Worm (Caenorhabditis elegans) whole organism, L4 larva: Measurements from ENCODE around the gene C07A4.2.

ENCODE experiments used
- D1046.2 ChIP-seq: fragments of 200-800 bp; sonication (Bioruptor generic); IDR thresholded peaks from 2 replicates; pipeline ENCODE4 v1.3.6; 2022; ENCODE audit warnings: missing genetic modification characterization, missing compliant biosample characterization
- F37D6.2 ChIP-seq: sonication (generic microtip); optimal IDR thresholded peaks from 2 replicates; lab custom pipeline; 2016; ENCODE audit warnings: mild to moderate bottlenecking, missing genetic modification characterization, missing compliant biosample characterization
- T26A8.4 ChIP-seq: fragments of 200-800 bp; sonication (Bioruptor generic); IDR thresholded peaks from 2 replicates; pipeline ENCODE4 v1.3.6; 2022; ENCODE audit warnings: missing genetic modification characterization, missing compliant biosample characterization
- Y48G9A.11 ChIP-seq: fragments of 200-800 bp; sonication (Bioruptor generic); IDR thresholded peaks from 2 replicates; pipeline ENCODE4 v1.3.6; 2022; ENCODE audit warnings: missing genetic modification reagents, missing genetic modification characterization, missing compliant biosample characterization
- Y5F2A.4 ChIP-seq: fragments of 200-800 bp; sonication (Bioruptor generic); optimal IDR thresholded peaks from 2 replicates; lab custom pipeline; 2018; ENCODE audit warnings: mild to moderate bottlenecking, missing genetic modification characterization, missing compliant biosample characterization
- aha-1 ChIP-seq: fragments of 150-350 bp; peaks from one replicate; lab custom pipeline; 2014; ENCODE audit warnings: missing biosample characterization, missing genetic modification characterization
- aly-2 ChIP-seq: sonication (generic microtip); optimal IDR thresholded peaks from 2 replicates; lab custom pipeline; 2018; ENCODE audit warnings: missing biosample characterization, missing genetic modification characterization
- ceh-82 ChIP-seq: sonication (generic microtip); optimal IDR thresholded peaks from 2 replicates; lab custom pipeline; 2017; ENCODE audit warnings: missing biosample characterization, missing genetic modification characterization
- daf-16 ChIP-seq, 3 experiments: sonication (generic microtip); optimal IDR thresholded peaks; 2 replicates each; lab custom pipeline; 2016 to 2017; ENCODE audit warnings: missing genetic modification characterization in 3 of 3, missing genetic modification reagents in 3 of 3, mild to moderate bottlenecking in 2 of 3, missing compliant biosample characterization in 2 of 3, missing biosample characterization in 1 of 3, moderate library complexity in 1 of 3
- daf-19 ChIP-seq: fragments of 200-800 bp; sonication (Bioruptor generic); conservative IDR thresholded peaks from 2 replicates; pipeline ENCODE4 v1.3.6; 2022; ENCODE audit warnings: missing genetic modification characterization, missing compliant biosample characterization
- dmd-6 ChIP-seq: fragments of 200-800 bp; sonication (Bioruptor generic); IDR thresholded peaks from 2 replicates; pipeline ENCODE4 v1.3.6; 2022; ENCODE audit warnings: missing genetic modification reagents, missing genetic modification characterization, missing compliant biosample characterization
- dve-1 ChIP-seq: sonication (generic microtip); optimal IDR thresholded peaks from 2 replicates; lab custom pipeline; 2017; ENCODE audit warnings: antibody characterized with exemption, mild to moderate bottlenecking, missing genetic modification characterization, missing compliant biosample characterization; ENCODE audit not compliant: insufficient read depth
- egl-27 ChIP-seq: sonication (generic microtip); optimal IDR thresholded peaks from 3 replicates; lab custom pipeline; 2017; ENCODE audit warnings: missing biosample characterization, missing genetic modification reagents, missing genetic modification characterization
- egl-43 ChIP-seq: fragments of 200-800 bp; sonication (Bioruptor generic); IDR thresholded peaks from 2 replicates; pipeline ENCODE4 v1.3.6; 2022; ENCODE audit warnings: missing genetic modification reagents, missing genetic modification characterization, missing compliant biosample characterization
- fkh-10 ChIP-seq: fragments of 150-350 bp; optimal IDR thresholded peaks from 2 replicates; lab custom pipeline; 2014; ENCODE audit warnings: missing biosample characterization, missing genetic modification reagents, missing genetic modification characterization
- fos-1 ChIP-seq: fragments of 150-350 bp; optimal IDR thresholded peaks from 2 replicates; lab custom pipeline; 2014; ENCODE audit warnings: missing biosample characterization, missing genetic modification characterization
- gei-8 ChIP-seq: fragments of 200-800 bp; sonication (Bioruptor generic); optimal IDR thresholded peaks from 2 replicates; lab custom pipeline; 2018; ENCODE audit warnings: mild to moderate bottlenecking, missing genetic modification characterization, missing compliant biosample characterization
- hif-1 ChIP-seq, 2 experiments: sonication (generic microtip); optimal IDR thresholded peaks; 2 replicates each; lab custom pipeline; 2016 to 2017; ENCODE audit warnings: missing compliant biosample characterization in 2 of 2, missing genetic modification characterization in 2 of 2, missing genetic modification reagents in 2 of 2, missing genotype in 2 of 2, mild to moderate bottlenecking in 1 of 2
- hlh-30 ChIP-seq: sonication (generic microtip); optimal IDR thresholded peaks from 2 replicates; lab custom pipeline; 2017; ENCODE audit warnings: antibody characterized with exemption, mild to moderate bottlenecking, missing genetic modification characterization, missing compliant biosample characterization; ENCODE audit not compliant: insufficient read depth
- hmg-1.1 ChIP-seq: fragments of 200-800 bp; sonication (Bioruptor generic); IDR thresholded peaks from 2 replicates; pipeline ENCODE4 v1.3.6; 2022; ENCODE audit warnings: missing genetic modification reagents, missing genetic modification characterization, missing compliant biosample characterization
- jun-1 ChIP-seq: fragments of 150-350 bp; optimal IDR thresholded peaks from 2 replicates; lab custom pipeline; 2014; ENCODE audit warnings: missing biosample characterization, missing genetic modification reagents, missing genetic modification characterization
- lim-7 ChIP-seq: fragments of 200-800 bp; sonication (Bioruptor generic); IDR thresholded peaks from 2 replicates; pipeline ENCODE4 v1.3.6; 2022; ENCODE audit warnings: missing genetic modification characterization, missing compliant biosample characterization
- lin-1 ChIP-seq: fragments of 200-800 bp; sonication (Bioruptor generic); IDR thresholded peaks from 2 replicates; pipeline ENCODE4 v1.3.6; 2022; ENCODE audit warnings: missing genetic modification reagents, missing genetic modification characterization, missing compliant biosample characterization
- lir-3 ChIP-seq: sonication (generic microtip); optimal IDR thresholded peaks from 2 replicates; lab custom pipeline; 2016; ENCODE audit warnings: mild to moderate bottlenecking, missing genetic modification characterization, missing compliant biosample characterization
- madf-5 ChIP-seq, 2 experiments: fragments of 200-800 bp; sonication (Bioruptor generic); IDR thresholded peaks; 2 replicates each; pipeline ENCODE4 v1.3.6; 2022; ENCODE audit warnings: missing compliant biosample characterization in 2 of 2, missing genetic modification characterization in 2 of 2
- madf-9 ChIP-seq: fragments of 200-800 bp; sonication (Bioruptor generic); conservative IDR thresholded peaks from 2 replicates; pipeline ENCODE4 v1.3.6; 2022; ENCODE audit warnings: missing genetic modification reagents, missing genetic modification characterization, missing compliant biosample characterization
- mdt-29 ChIP-seq: fragments of 200-800 bp; sonication (Bioruptor generic); IDR thresholded peaks from 2 replicates; pipeline ENCODE4 v1.3.6; 2022; ENCODE audit warnings: missing genetic modification reagents, missing genetic modification characterization, missing compliant biosample characterization
- nhr-111 ChIP-seq: fragments of 200-800 bp; sonication (Bioruptor generic); optimal IDR thresholded peaks from 2 replicates; lab custom pipeline; 2018; ENCODE audit warnings: mild to moderate bottlenecking, missing genetic modification characterization, missing compliant biosample characterization
- nhr-237 ChIP-seq: sonication (generic microtip); optimal IDR thresholded peaks from 2 replicates; lab custom pipeline; 2017; ENCODE audit warnings: missing biosample characterization, missing genetic modification characterization
- nhr-25 ChIP-seq: sonication (generic microtip); optimal IDR thresholded peaks from 2 replicates; lab custom pipeline; 2017; ENCODE audit warnings: missing genetic modification characterization, mild to moderate bottlenecking, missing compliant biosample characterization, antibody characterized with exemption, moderate library complexity, borderline replicate concordance; ENCODE audit not compliant: insufficient read depth
- nhr-41 ChIP-seq: fragments of 200-800 bp; sonication (Bioruptor generic); IDR thresholded peaks from 2 replicates; pipeline ENCODE4 v1.3.6; 2022; ENCODE audit warnings: missing genetic modification reagents, missing genetic modification characterization, missing compliant biosample characterization
- nhr-76 ChIP-seq: fragments of 150-350 bp; optimal IDR thresholded peaks from 2 replicates; lab custom pipeline; 2014; ENCODE audit warnings: missing biosample characterization, missing genetic modification characterization
- nhr-77 ChIP-seq: fragments of 150-350 bp; optimal IDR thresholded peaks from 2 replicates; lab custom pipeline; 2014; ENCODE audit warnings: missing biosample characterization, missing genetic modification characterization
- pha-4 ChIP-seq, 2 experiments: fragments of 150-350 bp in 1 of 2; fragments of 200-800 bp in 1 of 2; sonication (Bioruptor generic) in 1 of 2; IDR thresholded peaks in 1 of 2; optimal IDR thresholded peaks in 1 of 2; 2 replicates each; pipeline versions ENCODE4 v1.3.6 to Lab custom; 2014 to 2022; ENCODE audit warnings: missing genetic modification characterization in 2 of 2, missing genetic modification reagents in 2 of 2, missing biosample characterization in 1 of 2, missing compliant biosample characterization in 1 of 2
- php-3 ChIP-seq: fragments of 200-800 bp; sonication (Bioruptor generic); IDR thresholded peaks from 2 replicates; pipeline ENCODE4 v1.3.6; 2022; ENCODE audit warnings: missing genetic modification reagents, missing genetic modification characterization, missing compliant biosample characterization
- rbr-2 ChIP-seq: sonication (generic microtip); optimal IDR thresholded peaks from 2 replicates; lab custom pipeline; 2016; ENCODE audit warnings: missing genotype, missing genetic modification characterization, missing compliant biosample characterization
- sdz-12 ChIP-seq: fragments of 200-800 bp; sonication (Bioruptor generic); optimal IDR thresholded peaks from 2 replicates; lab custom pipeline; 2018; ENCODE audit warnings: mild to moderate bottlenecking, missing genetic modification characterization, missing compliant biosample characterization
- skn-1 ChIP-seq: fragments of 150-350 bp; optimal IDR thresholded peaks from 2 replicates; lab custom pipeline; 2014; ENCODE audit warnings: missing biosample characterization, missing genetic modification characterization
- snpc-1.2 ChIP-seq: fragments of 200-800 bp; sonication (Bioruptor generic); IDR thresholded peaks from 2 replicates; pipeline ENCODE4 v1.3.6; 2022; ENCODE audit warnings: missing genetic modification reagents, missing genetic modification characterization, missing compliant biosample characterization
- tag-97 ChIP-seq: fragments of 200-800 bp; sonication (Bioruptor generic); IDR thresholded peaks from 2 replicates; pipeline ENCODE4 v1.3.6; 2022; ENCODE audit warnings: missing genetic modification characterization, missing compliant biosample characterization
- unc-39 ChIP-seq: sonication (generic microtip); optimal IDR thresholded peaks from 2 replicates; lab custom pipeline; 2017; ENCODE audit warnings: missing biosample characterization, missing genetic modification characterization
- unc-62 ChIP-seq, 3 experiments: fragments of 150-350 bp in 1 of 3; sonication (generic microtip); optimal IDR thresholded peaks in 2 of 3; peaks in 1 of 3; 1 replicate in 1 of 3; 2 replicates in 2 of 3; lab custom pipeline; 2014 to 2017; ENCODE audit warnings: missing biosample characterization in 3 of 3, missing genetic modification characterization in 3 of 3, missing genetic modification reagents in 3 of 3, missing genotype in 1 of 3
- vab-7 ChIP-seq: fragments of 200-800 bp; sonication (Bioruptor generic); IDR thresholded peaks from 2 replicates; pipeline ENCODE4 v1.3.6; 2022; ENCODE audit warnings: missing genetic modification reagents, missing genetic modification characterization, missing compliant biosample characterization
- zag-1 ChIP-seq: fragments of 150-350 bp; optimal IDR thresholded peaks from 2 replicates; lab custom pipeline; 2014; ENCODE audit warnings: missing biosample characterization, missing genetic modification characterization
- zfp-3 ChIP-seq: fragments of 200-800 bp; sonication (Bioruptor generic); conservative IDR thresholded peaks from 2 replicates; pipeline ENCODE4 v1.3.6; 2022; ENCODE audit warnings: missing genetic modification reagents, missing genetic modification characterization, missing compliant biosample characterization
- zip-11 ChIP-seq: fragments of 200-800 bp; sonication (Bioruptor generic); IDR thresholded peaks from 2 replicates; pipeline ENCODE4 v1.3.6; 2022; ENCODE audit warnings: missing genetic modification characterization, missing compliant biosample characterization

Gene C07A4.2

DNA sequence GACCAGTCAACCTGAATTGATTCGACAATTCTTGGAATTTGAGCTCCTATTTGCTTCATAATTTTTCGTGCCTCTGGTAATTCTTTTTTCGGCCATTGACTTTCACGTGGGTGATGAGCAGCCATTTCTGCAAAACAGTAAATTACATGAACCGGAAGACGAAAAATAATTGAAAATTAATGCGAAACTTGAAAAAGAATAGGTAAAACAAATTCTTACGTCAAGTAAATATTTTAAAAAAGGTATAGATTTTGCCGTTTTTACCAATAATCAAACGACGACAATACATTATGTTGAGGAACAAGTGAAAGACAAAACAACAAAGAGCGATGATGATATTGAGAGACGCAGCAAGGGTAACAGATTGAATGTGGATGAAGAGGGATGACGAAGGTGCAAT lies 33.5 kb upstream of the C07A4.2 start, which contains the start of gene moc-1:
Gene moc-1 (minus strand): TSS at position 127 of the 400 bp plus-strand sequence.
- no peak for TF ChIP-seq daf-16 (GFP tag; optimal IDR thresholded peaks at IDR 0.05; lab: Kevin White, UChicago)
- TF ChIP-seq daf-16 (tag; optimal IDR thresholded peaks at IDR 0.05; lab: Kevin White, UChicago) = peak; percentile 19
- no peak for TF ChIP-seq Y5F2A.4 (GFP tag; lab: Kevin White, UChicago)
- TF ChIP-seq unc-62 (GFP tag; optimal IDR thresholded peaks at IDR 0.05 in 1 of 2; lab: Kevin White, UChicago) = peak in 1 of 2 experiments; percentile 94
- no peak for TF ChIP-seq unc-62 (tag; optimal IDR thresholded peaks at IDR 0.05; lab: Kevin White, UChicago)
- TF ChIP-seq, all 104 proteins: peak for 2

DNA sequence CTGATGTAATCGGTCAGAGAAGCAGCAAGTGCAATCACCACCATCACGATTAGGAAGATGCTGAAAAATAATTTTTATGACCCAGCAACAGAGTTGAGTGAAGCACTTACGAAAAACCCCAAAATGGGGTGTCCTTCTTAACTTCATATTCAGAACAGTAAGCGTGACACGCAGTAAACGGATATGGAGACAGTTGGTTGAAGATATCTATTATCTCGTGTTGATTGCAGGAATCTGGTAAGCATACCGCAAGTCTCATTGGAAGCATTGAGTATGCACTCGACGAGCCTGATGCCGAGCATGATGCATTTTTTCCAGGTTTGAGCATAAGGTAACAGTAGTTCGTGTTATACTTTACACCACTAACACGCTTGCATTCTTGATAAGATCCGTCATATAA lies 30.7 kb upstream of the C07A4.2 start:
- no peak for TF ChIP-seq D1046.2 (GFP tag; lab: Robert Waterston, UW)
- no peak for TF ChIP-seq nhr-25 (tag; lab: Kevin White, UChicago)
- TF ChIP-seq nhr-76 (tag; lab: Kevin White, UChicago) = no peak
- TF ChIP-seq hlh-30 = no peak
- no peak for TF ChIP-seq gei-8 (GFP tag; lab: Kevin White, UChicago)
- TF ChIP-seq daf-19 (GFP tag; lab: Robert Waterston, UW) = no peak
- TF ChIP-seq ceh-82 (tag; lab: Kevin White, UChicago) = no peak
- no peak for TF ChIP-seq dmd-6 (GFP tag; lab: Robert Waterston, UW)
- no peak for TF ChIP-seq daf-16 (GFP tag; optimal IDR thresholded peaks at IDR 0.05; lab: Kevin White, UChicago)
- TF ChIP-seq daf-16 (tag; optimal IDR thresholded peaks at IDR 0.05; lab: Kevin White, UChicago) = no peak
- TF ChIP-seq mdt-29 (GFP tag; lab: Robert Waterston, UW) = no peak
- TF ChIP-seq php-3 (GFP tag; lab: Robert Waterston, UW) = no peak
- TF ChIP-seq vab-7 = no peak
- TF ChIP-seq tag-97 (GFP tag; lab: Robert Waterston, UW) = 0 out of 2 replicates have a peak, but pooled peaks have one; percentile 55
- TF ChIP-seq lim-7 (GFP tag; lab: Robert Waterston, UW) = no peak
- no peak for TF ChIP-seq T26A8.4
- no peak for TF ChIP-seq Y5F2A.4 (GFP tag; lab: Kevin White, UChicago)
- peak in 1 of 2 experiments; percentile 45 for TF ChIP-seq unc-62 (GFP tag; optimal IDR thresholded peaks at IDR 0.05 in 1 of 2; lab: Kevin White, UChicago)
- no peak for TF ChIP-seq unc-62 (tag; optimal IDR thresholded peaks at IDR 0.05; lab: Kevin White, UChicago)
- TF ChIP-seq madf-9 (GFP tag; lab: Robert Waterston, UW) = no peak
- no peak for TF ChIP-seq hif-1 (tag; optimal IDR thresholded peaks at IDR 0.05; lab: Kevin White, UChicago)
- no peak for TF ChIP-seq F37D6.2 (tag; lab: Kevin White, UChicago)
- 0 out of 2 replicates have a peak, but pooled peaks have one; percentile 49 for TF ChIP-seq zfp-3 (GFP tag; lab: Robert Waterston, UW)
- no peak for TF ChIP-seq nhr-77
- TF ChIP-seq nhr-41 (GFP tag; lab: Robert Waterston, UW) = no peak
- no peak for TF ChIP-seq egl-27 (tag; lab: Kevin White, UChicago)
- no peak for TF ChIP-seq jun-1 (tag; lab: Kevin White, UChicago)
- TF ChIP-seq nhr-237 (tag; lab: Kevin White, UChicago) = no peak
- peak; percentile 91 for TF ChIP-seq aha-1 (tag; lab: Kevin White, UChicago)
- TF ChIP-seq pha-4 (GFP tag; IDR thresholded peaks at IDR 0.05; lab: Robert Waterston, UW) = no peak
- TF ChIP-seq pha-4 (tag; optimal IDR thresholded peaks at IDR 0.05; lab: Kevin White, UChicago) = no peak
- TF ChIP-seq hmg-1.1 (GFP tag; lab: Robert Waterston, UW) = no peak
- TF ChIP-seq sdz-12 (GFP tag; lab: Kevin White, UChicago) = no peak
- no peak for TF ChIP-seq aly-2
- no peak for TF ChIP-seq snpc-1.2 (GFP tag; lab: Robert Waterston, UW)
- no peak for TF ChIP-seq dve-1
- no peak for TF ChIP-seq nhr-111 (GFP tag; lab: Kevin White, UChicago)

DNA sequence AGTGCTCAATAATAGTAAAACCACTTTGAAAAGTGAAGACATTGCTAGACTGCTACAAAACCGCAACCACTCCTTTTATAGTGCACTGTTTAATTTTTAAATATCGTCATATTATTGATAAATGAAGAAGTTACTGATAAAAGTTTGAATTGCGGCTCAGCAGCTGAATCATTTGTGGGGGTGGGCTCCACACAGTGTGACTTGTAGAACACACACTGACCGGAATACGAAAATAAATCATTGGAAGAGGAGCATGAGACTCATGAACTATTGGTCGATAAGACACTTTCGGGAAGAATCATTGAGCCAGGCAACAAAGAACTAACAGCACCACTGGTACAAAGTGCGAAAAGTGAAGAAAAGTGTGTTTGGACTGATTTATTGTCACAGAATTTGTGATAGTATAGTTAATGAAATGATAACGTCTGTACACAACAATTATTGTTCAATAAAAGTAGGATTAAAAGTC lies 30.0 kb upstream of the C07A4.2 start, which contains the start of gene oac-14:
Gene oac-14 (minus strand): TSS at position 51 of the 469 bp plus-strand sequence.
- TF ChIP-seq skn-1 (tag; lab: Kevin White, UChicago) (no peak), mdt-29 (GFP tag; lab: Robert Waterston, UW) (peak; percentile 83), madf-5 (GFP tag; IDR thresholded peaks at IDR 0.05; lab: Robert Waterston, UW) (no peak), zip-11 (no peak), fos-1 (tag; lab: Kevin White, UChicago) (no peak), fkh-10 (GFP tag; lab: Kevin White, UChicago) (no peak), zag-1 (tag; lab: Kevin White, UChicago) (no peak), tag-97 (GFP tag; lab: Robert Waterston, UW) (no peak), lir-3 (no peak), unc-39 (tag; lab: Kevin White, UChicago) (no peak), Y48G9A.11 (no peak), rbr-2 (tag; lab: Kevin White, UChicago) (no peak), ceh-82 (tag; lab: Kevin White, UChicago) (no peak), madf-9 (GFP tag; lab: Robert Waterston, UW) (no peak), egl-43 (GFP tag; lab: Robert Waterston, UW) (no peak), lin-1 (peak; percentile 70), daf-19 (GFP tag; lab: Robert Waterston, UW) (no peak)
